Fruit fly (Drosophila melanogaster) whole organism, prepupa: ENCODE results near the gene IFT54.

Source experiments
- Blimp-1 ChIP-seq: fragments of 200-800 bp; sonication (Bioruptor generic); optimal IDR thresholded peaks from 3 replicates; lab custom pipeline; 2017; ENCODE audit warnings: missing biosample characterization, missing genetic modification characterization, mild to moderate bottlenecking, moderate library complexity, missing genetic modification reagents
- CG10631 ChIP-seq: fragments of 200-800 bp; sonication (Bioruptor generic); optimal IDR thresholded peaks from 2 replicates; lab custom pipeline; 2016; ENCODE audit warnings: missing biosample characterization, missing genetic modification characterization
- CG10669 ChIP-seq: fragments of 200-800 bp; sonication (Bioruptor generic); optimal IDR thresholded peaks from 3 replicates; lab custom pipeline; 2018; ENCODE audit warnings: missing biosample characterization, mild to moderate bottlenecking, missing genetic modification characterization, moderate library complexity
- CG11294 ChIP-seq: fragments of 200-800 bp; sonication (Bioruptor generic); IDR thresholded peaks from 2 replicates; pipeline ENCODE4 v1.3.6; 2022; ENCODE audit warnings: missing biosample characterization, missing genetic modification characterization
- CG15336 ChIP-seq: fragments of 200-800 bp; sonication (Bioruptor generic); IDR thresholded peaks from 2 replicates; pipeline ENCODE4 v1.3.6; 2022; ENCODE audit warnings: missing biosample characterization, missing genetic modification characterization
- CG1621 ChIP-seq: fragments of 200-800 bp; sonication (Bioruptor generic); optimal IDR thresholded peaks from 3 replicates; lab custom pipeline; 2018; ENCODE audit warnings: missing biosample characterization, mild to moderate bottlenecking, missing genetic modification characterization
- CG16779 ChIP-seq: fragments of 200-800 bp; sonication (Bioruptor generic); optimal IDR thresholded peaks from 3 replicates; lab custom pipeline; 2017; ENCODE audit warnings: missing biosample characterization, mild to moderate bottlenecking, missing genetic modification characterization
- CG3032 ChIP-seq: fragments of 200-800 bp; optimal IDR thresholded peaks from 2 replicates; lab custom pipeline; 2019; ENCODE audit warnings: missing biosample characterization, mild to moderate bottlenecking, missing genetic modification characterization, moderate library complexity
- CG31627 ChIP-seq: fragments of 200-800 bp; sonication (Bioruptor generic); optimal IDR thresholded peaks from 3 replicates; lab custom pipeline; 2016; ENCODE audit warnings: missing biosample characterization, missing genetic modification characterization
- CG32006 ChIP-seq: fragments of 200-800 bp; sonication (Bioruptor generic); optimal IDR thresholded peaks from 3 replicates; lab custom pipeline; 2017; ENCODE audit warnings: missing biosample characterization, mild to moderate bottlenecking, missing genetic modification characterization
- CG3919 ChIP-seq: fragments of 200-800 bp; sonication (Bioruptor generic); optimal IDR thresholded peaks from 3 replicates; lab custom pipeline; 2016; ENCODE audit warnings: missing biosample characterization, missing genetic modification characterization
- CG6163 ChIP-seq: fragments of 200-800 bp; sonication (Bioruptor generic); IDR thresholded peaks from 3 replicates; pipeline ENCODE4 v1.3.6; 2022; ENCODE audit warnings: missing biosample characterization, missing genetic modification characterization
- CG6808 ChIP-seq: fragments of 200-800 bp; sonication (Bioruptor generic); optimal IDR thresholded peaks from 3 replicates; lab custom pipeline; 2017; ENCODE audit warnings: missing biosample characterization, missing genetic modification characterization, mild to moderate bottlenecking, moderate library complexity, missing genetic modification reagents
- CG7368 ChIP-seq: fragments of 200-800 bp; sonication (Bioruptor generic); optimal IDR thresholded peaks from 3 replicates; lab custom pipeline; 2016; ENCODE audit warnings: missing biosample characterization, missing genetic modification characterization
- CG8119 ChIP-seq: fragments of 200-800 bp; sonication (Bioruptor generic); IDR thresholded peaks from 3 replicates; pipeline ENCODE4 v1.3.6; 2022; ENCODE audit warnings: missing biosample characterization, missing genetic modification characterization
- CG8319 ChIP-seq: fragments of 200-800 bp; sonication (Bioruptor generic); optimal IDR thresholded peaks from 3 replicates; lab custom pipeline; 2016; ENCODE audit warnings: missing biosample characterization, missing genetic modification characterization
- CG8632 ChIP-seq: fragments of 200-800 bp; sonication (Bioruptor generic); optimal IDR thresholded peaks from 3 replicates; lab custom pipeline; 2016; ENCODE audit warnings: missing biosample characterization, missing genetic modification characterization
- CG9139 ChIP-seq: fragments of 200-800 bp; sonication (Bioruptor generic); optimal IDR thresholded peaks from 3 replicates; lab custom pipeline; 2017; ENCODE audit warnings: missing biosample characterization, mild to moderate bottlenecking, missing genetic modification characterization
- Eip75B ChIP-seq: fragments of 200-800 bp; sonication (Bioruptor generic); optimal IDR thresholded peaks from 3 replicates; lab custom pipeline; 2016; ENCODE audit warnings: missing biosample characterization, missing genetic modification characterization
- Eip78C ChIP-seq: fragments of 200-800 bp; sonication (Bioruptor generic); peaks from one replicate; lab custom pipeline; 2016; ENCODE audit warnings: missing biosample characterization, missing genetic modification characterization
- Eip93F ChIP-seq: fragments of 200-800 bp; sonication (Bioruptor generic); optimal IDR thresholded peaks from 2 replicates; lab custom pipeline; 2016; ENCODE audit warnings: missing biosample characterization, mild to moderate bottlenecking, missing genetic modification characterization
- Ets21C ChIP-seq: fragments of 200-800 bp; sonication (Bioruptor generic); optimal IDR thresholded peaks from 3 replicates; lab custom pipeline; 2016; ENCODE audit warnings: missing biosample characterization, missing genetic modification characterization
- Ets96B ChIP-seq: fragments of 200-800 bp; optimal IDR thresholded peaks from 2 replicates; lab custom pipeline; 2019; ENCODE audit warnings: missing biosample characterization, mild to moderate bottlenecking, missing genetic modification characterization, moderate library complexity
- Gug ChIP-seq: fragments of 200-800 bp; sonication (Bioruptor generic); IDR thresholded peaks from 2 replicates; pipeline ENCODE4 v1.3.6; 2022; ENCODE audit warnings: missing biosample characterization, missing genetic modification characterization
- Hr39 ChIP-seq: fragments of 200-800 bp; sonication (Bioruptor generic); optimal IDR thresholded peaks from 2 replicates; lab custom pipeline; 2016; ENCODE audit warnings: missing biosample characterization, missing genetic modification characterization
- Hr4 ChIP-seq: fragments of 200-800 bp; sonication (Bioruptor generic); optimal IDR thresholded peaks from 3 replicates; lab custom pipeline; 2016; ENCODE audit warnings: missing biosample characterization, missing genetic modification characterization
- Lpt ChIP-seq: fragments of 200-800 bp; sonication (Bioruptor generic); optimal IDR thresholded peaks from 3 replicates; lab custom pipeline; 2016; ENCODE audit warnings: missing biosample characterization, missing genetic modification characterization
- Met ChIP-seq: fragments of 200-800 bp; sonication (Bioruptor generic); optimal IDR thresholded peaks from 3 replicates; lab custom pipeline; 2016; ENCODE audit warnings: missing biosample characterization, missing genetic modification characterization
- Sox102F ChIP-seq: fragments of 200-800 bp; sonication (Bioruptor generic); optimal IDR thresholded peaks from 2 replicates; lab custom pipeline; 2016; ENCODE audit warnings: missing biosample characterization, mild to moderate bottlenecking, missing genetic modification characterization
- Sox14 ChIP-seq: fragments of 200-800 bp; sonication (Bioruptor generic); optimal IDR thresholded peaks from 3 replicates; lab custom pipeline; 2016; ENCODE audit warnings: missing biosample characterization, missing genetic modification characterization
- acj6 ChIP-seq: fragments of 200-800 bp; sonication (Bioruptor generic); optimal IDR thresholded peaks from 3 replicates; lab custom pipeline; 2016; ENCODE audit warnings: missing biosample characterization, missing genetic modification characterization
- dac ChIP-seq: fragments of 200-800 bp; sonication (Bioruptor generic); optimal IDR thresholded peaks from 2 replicates; lab custom pipeline; 2017; ENCODE audit warnings: missing biosample characterization, mild to moderate bottlenecking, missing genetic modification characterization
- dsx ChIP-seq: fragments of 200-800 bp; optimal IDR thresholded peaks from 3 replicates; lab custom pipeline; 2019; ENCODE audit warnings: missing biosample characterization, mild to moderate bottlenecking, missing genetic modification characterization, moderate library complexity; ENCODE audit not compliant: poor library complexity, severe bottlenecking
- esn ChIP-seq: fragments of 200-800 bp; sonication (Bioruptor generic); optimal IDR thresholded peaks from 2 replicates; lab custom pipeline; 2016; ENCODE audit warnings: missing biosample characterization, mild to moderate bottlenecking, missing genetic modification characterization, moderate library complexity
- fd85E ChIP-seq: fragments of 200-800 bp; sonication (Bioruptor generic); optimal IDR thresholded peaks from 3 replicates; lab custom pipeline; 2016; ENCODE audit warnings: missing biosample characterization, missing genetic modification characterization
- svp ChIP-seq: fragments of 200-800 bp; sonication (Bioruptor generic); peaks from one replicate; lab custom pipeline; 2016; ENCODE audit warnings: missing biosample characterization, missing genetic modification characterization
- vri ChIP-seq: fragments of 200-800 bp; sonication (Bioruptor generic); optimal IDR thresholded peaks from 3 replicates; lab custom pipeline; 2016; ENCODE audit warnings: missing biosample characterization, mild to moderate bottlenecking, missing genetic modification characterization

IFT54 gene

DNA sequence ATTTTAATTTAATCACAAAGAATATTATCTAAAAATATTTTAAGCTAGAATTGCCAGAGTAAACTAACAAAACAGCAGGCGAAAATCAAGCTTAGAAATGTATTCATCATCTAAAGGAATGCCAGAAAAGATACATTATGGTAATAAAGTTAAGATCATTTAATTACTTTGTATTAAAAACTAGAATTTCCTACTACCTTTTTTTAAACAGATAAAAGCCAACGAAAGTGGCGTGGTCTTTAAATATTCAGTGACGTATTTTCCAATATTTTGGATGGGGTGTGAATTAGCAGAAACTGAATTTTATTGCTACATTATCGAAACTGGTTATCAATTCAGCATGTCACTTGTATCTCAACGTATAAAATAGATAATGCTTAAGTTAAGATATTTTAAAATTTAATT is 9.9 kb upstream of the IFT54 start (continued):
- TF ChIP-seq CG3032 (tag; lab: Kevin White, UChicago) (peak; percentile 53), CG8319 (GFP tag; lab: Kevin White, UChicago) (no peak), CG8119 (peak; percentile 50; the same call in 1 of the 3 replicates), Blimp-1 (GFP tag; lab: Kevin White, UChicago) (no peak), Eip78C (GFP tag; lab: Kevin White, UChicago) (peak; percentile 91), CG10631 (GFP tag; lab: Kevin White, UChicago) (peak; percentile 57), esn (GFP tag; lab: Kevin White, UChicago) (peak; percentile 67), CG9139 (GFP tag; lab: Kevin White, UChicago) (no peak), dac (GFP tag; lab: Kevin White, UChicago) (peak; percentile 35), Ets21C (GFP tag; lab: Kevin White, UChicago) (peak; percentile 11), fd85E (GFP tag; lab: Kevin White, UChicago) (peak; percentile 13), CG16779 (tag; lab: Kevin White, UChicago) (no peak), Sox102F (GFP tag; lab: Kevin White, UChicago) (peak; percentile 12), Met (GFP tag; lab: Kevin White, UChicago) (peak; percentile 58), CG7368 (no peak), CG3919 (GFP tag; lab: Kevin White, UChicago) (peak; percentile 67), CG32006 (peak; percentile 84)

DNA sequence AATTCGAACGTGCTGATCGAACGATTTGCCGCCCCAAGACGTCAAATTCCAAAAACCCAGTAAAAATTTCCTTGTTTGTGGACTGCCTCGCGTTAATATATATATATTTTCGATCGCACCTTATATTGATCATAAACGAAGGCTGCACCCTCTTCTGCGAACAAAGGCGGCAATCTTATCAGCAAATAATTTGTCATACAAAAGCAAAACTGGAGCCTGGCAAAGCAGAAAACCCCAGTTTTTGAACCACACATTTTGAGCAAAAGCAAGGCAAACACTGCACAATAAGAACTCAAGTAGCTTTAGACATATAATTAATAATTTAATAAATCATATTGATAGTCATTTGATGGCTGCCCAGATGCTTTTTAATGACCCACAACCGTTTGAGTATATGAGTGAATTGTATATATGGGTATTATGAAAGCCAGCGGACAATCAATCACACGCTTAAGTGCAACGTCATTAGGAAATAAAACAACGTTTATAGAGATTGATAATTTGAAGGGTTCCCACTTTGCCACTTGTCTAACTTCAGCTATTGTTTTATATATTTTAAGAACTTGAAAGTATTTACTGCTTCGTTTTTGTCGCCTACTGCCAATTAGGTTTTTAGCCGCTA is 7.7 kb upstream of the IFT54 start:
- no peak for TF ChIP-seq CG6163 (GFP tag; lab: Robert Waterston, UW)
- no peak for TF ChIP-seq Gug (GFP tag; lab: Robert Waterston, UW)
- no peak for TF ChIP-seq CG10669 (GFP tag; lab: Kevin White, UChicago)
- no peak for TF ChIP-seq Hr4 (GFP tag; lab: Kevin White, UChicago)
- TF ChIP-seq vri (GFP tag; lab: Kevin White, UChicago): peak; percentile 62
- TF ChIP-seq CG8632: no peak
- no peak for TF ChIP-seq Ets96B (tag; lab: Kevin White, UChicago)
- TF ChIP-seq CG31627: no peak
- no peak for TF ChIP-seq CG11294 (GFP tag; lab: Robert Waterston, UW)
- no peak for TF ChIP-seq CG6808 (GFP tag; lab: Kevin White, UChicago)
- peak; percentile 14 for TF ChIP-seq Sox14 (GFP tag; lab: Kevin White, UChicago)
- peak; percentile 82 for TF ChIP-seq Eip93F (GFP tag; lab: Kevin White, UChicago)
- TF ChIP-seq svp (GFP tag; lab: Kevin White, UChicago): peak; percentile 52
- no peak for TF ChIP-seq CG10631 (GFP tag; lab: Kevin White, UChicago)
- TF ChIP-seq Lpt (GFP tag; lab: Kevin White, UChicago): no peak

DNA sequence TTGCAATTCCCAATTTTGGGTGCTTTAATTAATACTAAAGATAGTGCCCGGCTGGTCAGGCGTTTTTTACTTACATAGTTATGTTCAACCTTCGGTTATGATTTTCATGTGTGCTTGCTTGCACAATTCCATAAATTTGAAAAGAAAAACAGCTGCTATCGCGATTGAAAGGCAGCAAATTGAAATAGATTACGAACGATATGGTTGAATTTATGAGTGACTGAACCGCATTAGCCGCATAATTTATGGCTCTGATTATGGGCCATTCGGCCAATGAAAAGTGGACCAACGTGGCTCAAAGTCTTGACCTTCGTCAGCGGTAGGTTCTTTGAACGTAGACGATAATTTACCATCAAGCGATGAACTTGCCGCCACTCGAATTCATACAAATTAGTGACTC is 6.1 kb upstream of the IFT54 start:
- TF ChIP-seq Ets96B (tag; lab: Kevin White, UChicago) (no peak), CG8119 (no peak), Hr39 (GFP tag; lab: Kevin White, UChicago) (no peak), CG10631 (GFP tag; lab: Kevin White, UChicago) (no peak), Eip78C (GFP tag; lab: Kevin White, UChicago) (no peak), CG6163 (GFP tag; lab: Robert Waterston, UW) (no peak), Sox14 (GFP tag; lab: Kevin White, UChicago) (no peak), acj6 (GFP tag; lab: Kevin White, UChicago) (no peak), dsx (GFP tag; lab: Kevin White, UChicago) (no peak), CG1621 (tag; lab: Kevin White, UChicago) (no peak), Lpt (GFP tag; lab: Kevin White, UChicago) (no peak), Sox102F (GFP tag; lab: Kevin White, UChicago) (no peak), CG15336 (GFP tag; lab: Robert Waterston, UW) (no peak), Eip93F (GFP tag; lab: Kevin White, UChicago) (no peak), Eip75B (GFP tag; lab: Kevin White, UChicago) (no peak)
- TF ChIP-seq, all 60 proteins: peak for 0
